Fruit fly (Drosophila melanogaster) whole organism, embryonic: ENCODE results near the gene CG31680.

Source experiments
- CG12236 ChIP-seq: fragments of 200-800 bp; sonication (Bioruptor generic); optimal IDR thresholded peaks from 2 replicates; lab custom pipeline; 2016; ENCODE audit warnings: missing biosample characterization, missing genetic modification characterization
- CG12299 ChIP-seq: fragments of 200-800 bp; sonication (Bioruptor generic); optimal IDR thresholded peaks from 2 replicates; lab custom pipeline; 2018; ENCODE audit warnings: missing biosample characterization, mild to moderate bottlenecking, missing genetic modification characterization
- CG13424 ChIP-seq: fragments of 200-800 bp; sonication (Bioruptor generic); optimal IDR thresholded peaks from 2 replicates; lab custom pipeline; 2019; ENCODE audit warnings: missing biosample characterization, mild to moderate bottlenecking, missing genetic modification characterization, moderate library complexity
- CG1602 ChIP-seq: fragments of 200-800 bp; sonication (Bioruptor generic); optimal IDR thresholded peaks from 3 replicates; lab custom pipeline; 2016; ENCODE audit warnings: missing biosample characterization, missing genetic modification characterization
- CG16815 ChIP-seq: fragments of 200-800 bp; sonication (Bioruptor generic); optimal IDR thresholded peaks from 3 replicates; lab custom pipeline; 2017; ENCODE audit warnings: missing biosample characterization, mild to moderate bottlenecking, missing genetic modification characterization
- CG17385 ChIP-seq: fragments of 200-800 bp; sonication (Bioruptor generic); optimal IDR thresholded peaks from 3 replicates; lab custom pipeline; 2018; ENCODE audit warnings: missing biosample characterization, mild to moderate bottlenecking, missing genetic modification characterization
- CG17912 ChIP-seq: fragments of 200-800 bp; sonication (Bioruptor generic); optimal IDR thresholded peaks from 2 replicates; lab custom pipeline; 2018; ENCODE audit warnings: missing biosample characterization, mild to moderate bottlenecking, missing genetic modification characterization
- CG1832 ChIP-seq: fragments of 200-800 bp; sonication (Bioruptor generic); optimal IDR thresholded peaks from 2 replicates; lab custom pipeline; 2017; ENCODE audit warnings: missing biosample characterization, mild to moderate bottlenecking, missing genetic modification characterization, inconsistent platforms
- CG18619 ChIP-seq: fragments of 200-800 bp; sonication (Bioruptor generic); optimal IDR thresholded peaks from 3 replicates; lab custom pipeline; 2017; ENCODE audit warnings: missing biosample characterization, mild to moderate bottlenecking, missing genetic modification characterization
- CG4707 ChIP-seq: fragments of 200-800 bp; sonication (Bioruptor generic); optimal IDR thresholded peaks from 2 replicates; lab custom pipeline; 2018; ENCODE audit warnings: missing biosample characterization, mild to moderate bottlenecking, missing genetic modification characterization, moderate library complexity
- CG7556 ChIP-seq: fragments of 200-800 bp; sonication (Bioruptor generic); optimal IDR thresholded peaks from 2 replicates; lab custom pipeline; 2017; ENCODE audit warnings: missing biosample characterization, mild to moderate bottlenecking, missing genetic modification characterization
- CG7786 ChIP-seq: fragments of 200-800 bp; sonication (Bioruptor generic); optimal IDR thresholded peaks from 2 replicates; lab custom pipeline; 2016; ENCODE audit warnings: missing biosample characterization, missing genetic modification characterization
- CHES-1-like ChIP-seq: fragments of 200-800 bp; sonication (Bioruptor generic); optimal IDR thresholded peaks from 2 replicates; lab custom pipeline; 2016; ENCODE audit warnings: missing biosample characterization, missing genetic modification characterization
- CTCF ChIP-seq: fragments of 200-800 bp; sonication (Bioruptor generic); optimal IDR thresholded peaks from 2 replicates; lab custom pipeline; 2017; ENCODE audit warnings: missing biosample characterization, mild to moderate bottlenecking, missing genetic modification characterization, moderate library complexity
- CkIIα-i1 ChIP-seq: fragments of 200-800 bp; sonication (Bioruptor generic); IDR thresholded peaks from 2 replicates; pipeline ENCODE4 v1.3.6; 2022; ENCODE audit warnings: missing biosample characterization, missing genetic modification characterization
- Doc2 ChIP-seq: fragments of 200-800 bp; sonication (Bioruptor generic); IDR thresholded peaks from 2 replicates; pipeline ENCODE4 v1.3.6; 2022; ENCODE audit warnings: missing biosample characterization, missing genetic modification characterization
- Doc3 ChIP-seq: fragments of 200-800 bp; sonication (Bioruptor generic); IDR thresholded peaks from 3 replicates; pipeline ENCODE4 v1.3.6; 2022; ENCODE audit warnings: missing biosample characterization, missing genetic modification characterization; ENCODE audit not compliant: partially characterized antibody
- Dref ChIP-seq: fragments of 200-800 bp; sonication (Bioruptor generic); IDR thresholded peaks from 2 replicates; pipeline ENCODE4 v1.3.6; 2022; ENCODE audit warnings: missing biosample characterization, missing genetic modification characterization
- ERR ChIP-seq: fragments of 200-800 bp; sonication (Bioruptor generic); optimal IDR thresholded peaks from 2 replicates; lab custom pipeline; 2016; ENCODE audit warnings: missing biosample characterization, missing genetic modification characterization
- Elba2 ChIP-seq: fragments of 200-800 bp; sonication (Bioruptor generic); optimal IDR thresholded peaks from 3 replicates; lab custom pipeline; 2016; ENCODE audit warnings: missing biosample characterization, missing genetic modification characterization
- Fer1 ChIP-seq: fragments of 200-800 bp; sonication (Bioruptor generic); optimal IDR thresholded peaks from 2 replicates; lab custom pipeline; 2017; ENCODE audit warnings: missing biosample characterization, mild to moderate bottlenecking, missing genetic modification characterization
- HLHmδ ChIP-seq: fragments of 200-800 bp; sonication (Bioruptor generic); optimal IDR thresholded peaks from 2 replicates; lab custom pipeline; 2018; ENCODE audit warnings: missing biosample characterization, mild to moderate bottlenecking, missing genetic modification characterization, moderate library complexity
- Hmx ChIP-seq: fragments of 200-800 bp; sonication (Bioruptor generic); optimal IDR thresholded peaks from 2 replicates; lab custom pipeline; 2016; ENCODE audit warnings: missing biosample characterization, missing genetic modification characterization
- Lpt ChIP-seq: fragments of >200 bp; optimal IDR thresholded peaks from 2 replicates; lab custom pipeline; 2018; ENCODE audit warnings: missing biosample characterization, missing genetic modification characterization
- Mad ChIP-seq: fragments of 200-800 bp; sonication (Bioruptor generic); optimal IDR thresholded peaks from 2 replicates; lab custom pipeline; 2016; ENCODE audit warnings: missing biosample characterization, missing genetic modification characterization
- Ptx1 ChIP-seq: fragments of 200-800 bp; sonication (Bioruptor generic); IDR thresholded peaks from 2 replicates; pipeline ENCODE4 v1.3.6; 2022; ENCODE audit warnings: missing biosample characterization, missing genetic modification characterization
- Ravus ChIP-seq: fragments of 200-800 bp; sonication (Bioruptor generic); IDR thresholded peaks from 2 replicates; pipeline ENCODE4 v1.3.6; 2022; ENCODE audit warnings: missing biosample characterization, missing genetic modification characterization
- Sox100B ChIP-seq: fragments of 200-800 bp; sonication (Bioruptor generic); optimal IDR thresholded peaks from 3 replicates; lab custom pipeline; 2018; ENCODE audit warnings: missing biosample characterization, mild to moderate bottlenecking, missing genetic modification characterization
- al ChIP-seq: fragments of 200-800 bp; sonication (Bioruptor generic); IDR thresholded peaks from 2 replicates; pipeline ENCODE4 v1.3.6; 2022; ENCODE audit warnings: missing biosample characterization, missing genetic modification characterization
- aop ChIP-seq: fragments of 200-800 bp; sonication (Bioruptor generic); IDR thresholded peaks from 2 replicates; pipeline ENCODE4 v1.3.6; 2022; ENCODE audit warnings: missing biosample characterization, missing genetic modification characterization
- ap ChIP-seq: fragments of 200-800 bp; sonication (Bioruptor generic); IDR thresholded peaks from 2 replicates; pipeline ENCODE4 v1.3.6; 2022; ENCODE audit warnings: missing biosample characterization, missing genetic modification characterization
- bbx ChIP-seq: fragments of 200-800 bp; sonication (Bioruptor generic); IDR thresholded peaks from 2 replicates; pipeline ENCODE4 v1.3.6; 2022; ENCODE audit warnings: missing biosample characterization, missing genetic modification characterization; ENCODE audit not compliant: partially characterized antibody
- cas ChIP-seq: fragments of 200-800 bp; sonication (Bioruptor generic); IDR thresholded peaks from 2 replicates; pipeline ENCODE4 v1.3.6; 2022; ENCODE audit warnings: missing biosample characterization, missing genetic modification characterization
- cg ChIP-seq: fragments of 200-800 bp; sonication (Bioruptor generic); optimal IDR thresholded peaks from 3 replicates; lab custom pipeline; 2019; ENCODE audit warnings: missing biosample characterization, mild to moderate bottlenecking, missing genetic modification characterization, moderate library complexity
- crp ChIP-seq, 2 experiments: fragments of 200-800 bp; sonication (Bioruptor generic); optimal IDR thresholded peaks; 2 replicates in 1 of 2; 3 replicates in 1 of 2; lab custom pipeline; 2017; ENCODE audit warnings: missing biosample characterization in 2 of 2, missing genetic modification characterization in 2 of 2, mild to moderate bottlenecking in 1 of 2, moderate library complexity in 1 of 2
- fd3F ChIP-seq: fragments of 200-800 bp; sonication (Bioruptor generic); optimal IDR thresholded peaks from 2 replicates; lab custom pipeline; 2018; ENCODE audit warnings: missing biosample characterization, mild to moderate bottlenecking, missing genetic modification characterization, moderate library complexity
- gsb ChIP-seq: fragments of 200-800 bp; sonication (Bioruptor generic); IDR thresholded peaks from 2 replicates; pipeline ENCODE4 v1.3.6; 2022; ENCODE audit warnings: missing biosample characterization, missing genetic modification characterization
- ham ChIP-seq: fragments of 200-800 bp; sonication (Bioruptor generic); IDR thresholded peaks from 2 replicates; pipeline ENCODE4 v1.3.6; 2022; ENCODE audit warnings: missing biosample characterization, missing genetic modification characterization
- lilli ChIP-seq: fragments of 200-800 bp; sonication (Bioruptor generic); optimal IDR thresholded peaks from 3 replicates; lab custom pipeline; 2016; ENCODE audit warnings: missing biosample characterization, missing genetic modification characterization
- lola ChIP-seq, 3 experiments: fragments of >200 bp in 2 of 3; fragments of 200-800 bp in 1 of 3; sonication (Bioruptor generic) in 1 of 3; optimal IDR thresholded peaks; 2 replicates each; lab custom pipeline; 2017 to 2019; ENCODE audit warnings: missing biosample characterization in 3 of 3, missing genetic modification characterization in 3 of 3, mild to moderate bottlenecking in 1 of 3, moderate library complexity in 1 of 3
- luna ChIP-seq: fragments of 200-800 bp; sonication (Bioruptor generic); optimal IDR thresholded peaks from 2 replicates; lab custom pipeline; 2016; ENCODE audit warnings: missing biosample characterization, missing genetic modification characterization
- nerfin-1 ChIP-seq: fragments of 200-800 bp; sonication (Bioruptor generic); optimal IDR thresholded peaks from 3 replicates; lab custom pipeline; 2019; ENCODE audit warnings: missing biosample characterization, mild to moderate bottlenecking, missing genetic modification characterization, moderate library complexity
- nmo ChIP-seq: fragments of 200-800 bp; sonication (Bioruptor generic); optimal IDR thresholded peaks from 2 replicates; lab custom pipeline; 2018; ENCODE audit warnings: missing biosample characterization, mild to moderate bottlenecking, missing genetic modification characterization, moderate library complexity
- org-1 ChIP-seq: fragments of 200-800 bp; sonication (Bioruptor generic); optimal IDR thresholded peaks from 2 replicates; lab custom pipeline; 2017; ENCODE audit warnings: missing biosample characterization, missing genetic modification characterization
- pzg ChIP-seq: fragments of 200-800 bp; sonication (Bioruptor generic); optimal IDR thresholded peaks from 3 replicates; lab custom pipeline; 2018; ENCODE audit warnings: missing biosample characterization, mild to moderate bottlenecking, missing genetic modification characterization, moderate library complexity
- scrt ChIP-seq: fragments of 200-800 bp; sonication (Bioruptor generic); optimal IDR thresholded peaks from 2 replicates; lab custom pipeline; 2018; ENCODE audit warnings: missing biosample characterization, mild to moderate bottlenecking, missing genetic modification characterization, moderate library complexity
- slp2 ChIP-seq: fragments of 200-800 bp; sonication (Bioruptor generic); optimal IDR thresholded peaks from 2 replicates; lab custom pipeline; 2016; ENCODE audit warnings: missing biosample characterization, missing genetic modification characterization
- toy ChIP-seq: fragments of 200-800 bp; sonication (Bioruptor generic); IDR thresholded peaks from 2 replicates; pipeline ENCODE4 v1.3.6; 2022; ENCODE audit warnings: missing biosample characterization, missing genetic modification characterization
- tup ChIP-seq: fragments of 200-800 bp; sonication (Bioruptor generic); optimal IDR thresholded peaks from 2 replicates; lab custom pipeline; 2016; ENCODE audit warnings: missing biosample characterization, mild to moderate bottlenecking, missing genetic modification characterization, moderate library complexity
- unpg ChIP-seq: fragments of 200-800 bp; sonication (Bioruptor generic); optimal IDR thresholded peaks from 3 replicates; lab custom pipeline; 2018; ENCODE audit warnings: missing biosample characterization, mild to moderate bottlenecking, missing genetic modification characterization, moderate library complexity
- vfl ChIP-seq: fragments of 200-800 bp; sonication (Bioruptor generic); optimal IDR thresholded peaks from 2 replicates; lab custom pipeline; 2016; ENCODE audit warnings: missing biosample characterization, missing genetic modification characterization
- zfh2 ChIP-seq: fragments of 200-800 bp; sonication (Bioruptor generic); optimal IDR thresholded peaks from 2 replicates; lab custom pipeline; 2016; ENCODE audit warnings: missing biosample characterization, missing genetic modification characterization

CG31680 gene

DNA sequence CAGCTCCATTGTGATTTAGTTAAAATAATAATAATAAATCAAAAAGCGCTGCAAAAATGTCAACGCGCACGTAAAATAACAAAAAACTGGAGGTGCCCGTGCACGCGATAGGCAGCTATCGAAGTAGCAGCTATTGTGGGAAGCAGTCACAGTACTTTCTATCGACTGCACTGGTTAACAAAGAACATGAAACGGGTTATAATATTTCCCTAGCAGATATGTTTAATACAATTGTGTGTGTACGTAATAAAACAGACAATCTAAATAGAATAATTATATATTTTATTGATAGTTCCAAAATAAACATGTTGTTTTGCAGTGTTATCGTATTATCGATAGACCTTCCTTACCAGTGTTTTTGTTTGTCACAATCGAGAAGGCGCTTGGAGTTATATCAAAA is 36.0 kb downstream of the CG31680 start, which contains the start of the genes CG31678 and IKKepsilon (continued):
- no peak for TF ChIP-seq CG4707 (GFP tag; lab: Kevin White, UChicago)
- peak; percentile 21 for TF ChIP-seq CG12299 (tag; lab: Kevin White, UChicago)
- TF ChIP-seq CG12236 (GFP tag; lab: Kevin White, UChicago) = no peak
- no peak for TF ChIP-seq CG18619 (GFP tag; lab: Kevin White, UChicago)
- no peak for TF ChIP-seq nerfin-1 (tag; lab: Kevin White, UChicago)
- peak; percentile 66 for TF ChIP-seq nmo (GFP tag; lab: Kevin White, UChicago)
- no peak for TF ChIP-seq Doc2 (GFP tag; lab: Robert Waterston, UW)
- no peak for TF ChIP-seq Ptx1 (GFP tag; lab: Robert Waterston, UW)
- TF ChIP-seq CG7786 = no peak
- TF ChIP-seq HLHmδ = no peak
- TF ChIP-seq aop (GFP tag; lab: Robert Waterston, UW) = no peak
- no peak for TF ChIP-seq cg
- peak; percentile 0 for TF ChIP-seq Sox100B
- peak; percentile 87 for TF ChIP-seq bbx
- no peak for TF ChIP-seq scrt
- TF ChIP-seq CHES-1-like (GFP tag; lab: Kevin White, UChicago) = no peak
- no peak for TF ChIP-seq slp2 (GFP tag; lab: Kevin White, UChicago)
- TF ChIP-seq CG7556 = no peak
- TF ChIP-seq gsb (GFP tag; lab: Robert Waterston, UW) = no peak
- TF ChIP-seq ap (GFP tag; lab: Robert Waterston, UW) = no peak
- TF ChIP-seq CTCF (GFP tag; lab: Kevin White, UChicago) = no peak
- TF ChIP-seq ham = no peak
- no peak for TF ChIP-seq cas (GFP tag; lab: Robert Waterston, UW)
- no peak for TF ChIP-seq ERR (GFP tag; lab: Kevin White, UChicago)
- TF ChIP-seq toy (GFP tag; lab: Robert Waterston, UW) = no peak
- TF ChIP-seq Doc3 = peak; percentile 74
- no peak for TF ChIP-seq luna (GFP tag; lab: Kevin White, UChicago)
- TF ChIP-seq CG16815 (GFP tag; lab: Kevin White, UChicago) = no peak
- TF ChIP-seq fd3F (GFP tag; lab: Kevin White, UChicago) = peak; percentile 15
- TF ChIP-seq Dref (GFP tag; lab: Robert Waterston, UW) = peak; percentile 95
- TF ChIP-seq zfh2 = peak; percentile 37
- 0 out of 2 replicates have a peak, but pooled peaks have one; percentile 23 for TF ChIP-seq al (GFP tag; lab: Robert Waterston, UW)
- no peak for TF ChIP-seq lola (GFP tag; optimal IDR thresholded peaks at IDR 0.05; lab: Kevin White, UChicago)
- TF ChIP-seq CG13424 (tag; lab: Kevin White, UChicago) = peak; percentile 33
- TF ChIP-seq unpg = peak; percentile 35
- peak; percentile 62 for TF ChIP-seq pzg (GFP tag; lab: Kevin White, UChicago)
- no peak for TF ChIP-seq CkIIα-i1 (GFP tag; lab: Robert Waterston, UW)
- TF ChIP-seq CG17385 (GFP tag; lab: Kevin White, UChicago) = no peak
- peak; percentile 45 for TF ChIP-seq CG1602 (GFP tag; lab: Kevin White, UChicago)
- no peak for TF ChIP-seq Hmx (GFP tag; lab: Kevin White, UChicago)
- peak; percentile 43 for TF ChIP-seq Fer1
- TF ChIP-seq CG1832 = no peak
- TF ChIP-seq crp (GFP tag; optimal IDR thresholded peaks at IDR 0.05; lab: Kevin White, UChicago) = peak in 1 of 2 experiments; percentile 23
- no peak for TF ChIP-seq Lpt (GFP tag; lab: Kevin White, UChicago)
- no peak for TF ChIP-seq Ravus (GFP tag; lab: Robert Waterston, UW)
- no peak for TF ChIP-seq org-1 (GFP tag; lab: Kevin White, UChicago)
- TF ChIP-seq CG17912 (GFP tag; lab: Kevin White, UChicago) = no peak
- TF ChIP-seq Mad (GFP tag; lab: Kevin White, UChicago) = peak; percentile 36
- no peak for TF ChIP-seq tup
- no peak for TF ChIP-seq Elba2 (GFP tag; lab: Kevin White, UChicago)
- TF ChIP-seq lilli (GFP tag; lab: Kevin White, UChicago) = peak; percentile 44
- no peak for TF ChIP-seq vfl (GFP tag; lab: Kevin White, UChicago)
